Worm (Caenorhabditis elegans) whole organism, L1 larva: ENCODE results near the gene C25D7.9.
A peak's percentile ranks its signal among the peaks of the same experiment; 100 is the strongest.

Experiments
- C34B4.2 ChIP-seq: sonication (generic microtip); optimal IDR thresholded peaks from 2 replicates; lab custom pipeline; 2017; ENCODE audit warnings: mild to moderate bottlenecking, missing genetic modification characterization, missing compliant biosample characterization
- F16B12.6 ChIP-seq: fragments of 150-350 bp; optimal IDR thresholded peaks from 2 replicates; lab custom pipeline; 2014; ENCODE audit warnings: missing biosample characterization, missing genetic modification characterization
- Y116A8C.19 ChIP-seq: sonication (generic microtip); optimal IDR thresholded peaks from 2 replicates; lab custom pipeline; 2016; ENCODE audit warnings: missing compliant biosample characterization, missing genetic modification characterization, borderline replicate concordance
- aha-1 ChIP-seq: fragments of 150-350 bp; optimal IDR thresholded peaks from 2 replicates; lab custom pipeline; 2014; ENCODE audit warnings: missing biosample characterization, missing genetic modification characterization
- alr-1 ChIP-seq: fragments of 200-800 bp; sonication (Bioruptor generic); optimal IDR thresholded peaks from 2 replicates; lab custom pipeline; 2018; ENCODE audit warnings: borderline replicate concordance, mild to moderate bottlenecking, missing genetic modification characterization, missing compliant biosample characterization
- aly-2 ChIP-seq: fragments of 150-350 bp; optimal IDR thresholded peaks from 2 replicates; lab custom pipeline; 2014; ENCODE audit warnings: missing biosample characterization, missing genetic modification characterization
- ama-1 ChIP-seq: fragments of 150-350 bp; optimal IDR thresholded peaks from 2 replicates; lab custom pipeline; 2014
- blmp-1 ChIP-seq: fragments of 150-350 bp; optimal IDR thresholded peaks from 2 replicates; lab custom pipeline; 2014; ENCODE audit warnings: missing biosample characterization, missing genetic modification characterization
- ceh-63 ChIP-seq: fragments of 200-800 bp; sonication (Bioruptor generic); optimal IDR thresholded peaks from 2 replicates; lab custom pipeline; 2018; ENCODE audit warnings: mild to moderate bottlenecking, missing genetic modification characterization, missing compliant biosample characterization
- ceh-8 ChIP-seq: fragments of 200-800 bp; sonication (Bioruptor generic); optimal IDR thresholded peaks from 2 replicates; lab custom pipeline; 2018; ENCODE audit warnings: mild to moderate bottlenecking, missing genetic modification characterization, moderate library complexity, missing compliant biosample characterization
- ceh-90 ChIP-seq: sonication (generic microtip); optimal IDR thresholded peaks from 2 replicates; lab custom pipeline; 2016; ENCODE audit warnings: missing genetic modification characterization, missing compliant biosample characterization
- dpl-1 ChIP-seq, 3 experiments: fragments of 150-350 bp in 2 of 3; sonication (generic microtip) in 1 of 3; optimal IDR thresholded peaks; 2 replicates each; lab custom pipeline; 2014 to 2017; ENCODE audit warnings: missing biosample characterization in 3 of 3, missing genetic modification characterization in 3 of 3, missing genetic modification reagents in 3 of 3
- dsc-1 ChIP-seq: sonication (generic microtip); optimal IDR thresholded peaks from 2 replicates; lab custom pipeline; 2016; ENCODE audit warnings: mild to moderate bottlenecking, missing genetic modification characterization, missing compliant biosample characterization
- egl-13 ChIP-seq: sonication (generic microtip); optimal IDR thresholded peaks from 2 replicates; lab custom pipeline; 2016; ENCODE audit warnings: missing genotype, missing genetic modification reagents, missing genetic modification characterization, missing compliant biosample characterization
- egl-27 ChIP-seq, 2 experiments: fragments of 150-350 bp in 1 of 2; sonication (generic microtip); optimal IDR thresholded peaks; 3 replicates each; lab custom pipeline; 2017 to 2018; ENCODE audit warnings: missing biosample characterization in 2 of 2, missing genetic modification characterization in 2 of 2, missing genetic modification reagents in 2 of 2
- elt-2 ChIP-seq: sonication (generic microtip); optimal IDR thresholded peaks from 2 replicates; lab custom pipeline; 2016; ENCODE audit warnings: missing genetic modification characterization, mild to moderate bottlenecking, inconsistent platforms, missing compliant biosample characterization, missing genetic modification reagents
- elt-3 ChIP-seq, 6 experiments: fragments of 150-350 bp in 1 of 6; sonication (generic microtip); optimal IDR thresholded peaks; 2 replicates each; lab custom pipeline; 2017 to 2018; ENCODE audit warnings: missing biosample characterization in 6 of 6, missing genetic modification characterization in 6 of 6, inconsistent platforms in 1 of 6
- ets-5 ChIP-seq: fragments of 200-800 bp; sonication (Bioruptor generic); IDR thresholded peaks from 2 replicates; pipeline ENCODE4 v1.3.6; 2022; ENCODE audit warnings: missing genetic modification characterization, missing compliant biosample characterization
- fkh-4 ChIP-seq: sonication (generic microtip); optimal IDR thresholded peaks from 2 replicates; lab custom pipeline; 2016; ENCODE audit warnings: missing compliant biosample characterization, missing genetic modification characterization, borderline replicate concordance
- fos-1 ChIP-seq: fragments of 150-350 bp; optimal IDR thresholded peaks from 2 replicates; lab custom pipeline; 2014; ENCODE audit warnings: missing biosample characterization, missing genetic modification characterization
- hlh-17 ChIP-seq: fragments of 200-800 bp; sonication (Bioruptor generic); optimal IDR thresholded peaks from 2 replicates; lab custom pipeline; 2018; ENCODE audit warnings: missing genetic modification characterization, mild to moderate bottlenecking, missing compliant biosample characterization, moderate library complexity, borderline replicate concordance
- hlh-4 ChIP-seq: sonication (generic microtip); optimal IDR thresholded peaks from 2 replicates; lab custom pipeline; 2016; ENCODE audit warnings: mild to moderate bottlenecking, missing genetic modification characterization, missing compliant biosample characterization
- irx-1 ChIP-seq: sonication (generic microtip); optimal IDR thresholded peaks from 2 replicates; lab custom pipeline; 2016; ENCODE audit warnings: missing genetic modification characterization, missing compliant biosample characterization
- jun-1 ChIP-seq: fragments of 150-350 bp; optimal IDR thresholded peaks from 2 replicates; lab custom pipeline; 2014; ENCODE audit warnings: missing biosample characterization, missing genetic modification reagents, missing genetic modification characterization
- lin-13 ChIP-seq: fragments of 150-350 bp; optimal IDR thresholded peaks from 2 replicates; lab custom pipeline; 2014; ENCODE audit warnings: missing biosample characterization, missing genetic modification reagents, missing genetic modification characterization
- lin-15B ChIP-seq: fragments of 150-350 bp; sonication (generic microtip); optimal IDR thresholded peaks from 3 replicates; lab custom pipeline; 2014; ENCODE audit warnings: missing biosample characterization, missing genetic modification characterization
- lin-35 ChIP-seq, 2 experiments: fragments of 150-350 bp; optimal IDR thresholded peaks; 2 replicates each; lab custom pipeline; 2014; ENCODE audit warnings: missing biosample characterization in 2 of 2, missing genetic modification characterization in 2 of 2, missing genetic modification reagents in 2 of 2
- mab-9 ChIP-seq: fragments of 200-800 bp; sonication (Bioruptor generic); IDR thresholded peaks from 2 replicates; pipeline ENCODE4 v1.3.6; 2022; ENCODE audit warnings: missing genetic modification reagents, missing genetic modification characterization, missing compliant biosample characterization
- nhr-12 ChIP-seq: sonication (generic microtip); optimal IDR thresholded peaks from 2 replicates; lab custom pipeline; 2017; ENCODE audit warnings: missing biosample characterization, missing genetic modification characterization
- nhr-20 ChIP-seq: sonication (generic microtip); optimal IDR thresholded peaks from 2 replicates; lab custom pipeline; 2016; ENCODE audit warnings: mild to moderate bottlenecking, missing genetic modification characterization, missing compliant biosample characterization
- nhr-237 ChIP-seq: fragments of 150-350 bp; optimal IDR thresholded peaks from 2 replicates; lab custom pipeline; 2014; ENCODE audit warnings: missing biosample characterization, missing genetic modification characterization
- nhr-71 ChIP-seq: sonication (generic microtip); optimal IDR thresholded peaks from 2 replicates; lab custom pipeline; 2016; ENCODE audit warnings: mild to moderate bottlenecking, missing genetic modification characterization, moderate library complexity, missing compliant biosample characterization
- nhr-84 ChIP-seq: sonication (generic microtip); optimal IDR thresholded peaks from 2 replicates; lab custom pipeline; 2017; ENCODE audit warnings: missing biosample characterization, missing genetic modification characterization
- pax-3 ChIP-seq: fragments of 200-800 bp; sonication (Bioruptor generic); optimal IDR thresholded peaks from 2 replicates; lab custom pipeline; 2018; ENCODE audit warnings: mild to moderate bottlenecking, missing genetic modification characterization, moderate library complexity, missing compliant biosample characterization
- pqm-1 ChIP-seq: sonication (generic microtip); optimal IDR thresholded peaks from 3 replicates; lab custom pipeline; 2017; ENCODE audit warnings: missing biosample characterization, missing genetic modification characterization
- skn-1 ChIP-seq: fragments of 150-350 bp; optimal IDR thresholded peaks from 2 replicates; lab custom pipeline; 2014; ENCODE audit warnings: missing biosample characterization, missing genetic modification characterization
- snu-23 ChIP-seq: sonication (generic microtip); optimal IDR thresholded peaks from 2 replicates; lab custom pipeline; 2016; ENCODE audit warnings: missing genetic modification characterization, missing compliant biosample characterization
- sup-37 ChIP-seq: fragments of 200-800 bp; sonication (Bioruptor generic); optimal IDR thresholded peaks from 2 replicates; lab custom pipeline; 2018; ENCODE audit warnings: mild to moderate bottlenecking, missing genetic modification characterization, missing compliant biosample characterization
- swsn-7 ChIP-seq: sonication (generic microtip); optimal IDR thresholded peaks from 2 replicates; lab custom pipeline; 2016; ENCODE audit warnings: missing genetic modification characterization, missing compliant biosample characterization
- tlp-1 ChIP-seq: fragments of 150-350 bp; optimal IDR thresholded peaks from 2 replicates; lab custom pipeline; 2014; ENCODE audit warnings: missing biosample characterization, missing genetic modification characterization
- unc-30 ChIP-seq: sonication (generic microtip); optimal IDR thresholded peaks from 2 replicates; lab custom pipeline; 2017; ENCODE audit warnings: missing biosample characterization, missing genetic modification characterization
- unc-98 ChIP-seq: fragments of 200-800 bp; sonication (Bioruptor generic); IDR thresholded peaks from 2 replicates; pipeline ENCODE4 v1.3.6; 2022; ENCODE audit warnings: missing genetic modification characterization, missing compliant biosample characterization
- xbp-1 ChIP-seq: sonication (generic microtip); optimal IDR thresholded peaks from 2 replicates; lab custom pipeline; 2016; ENCODE audit warnings: missing genetic modification characterization, missing compliant biosample characterization
- zag-1 ChIP-seq: fragments of 150-350 bp; optimal IDR thresholded peaks from 2 replicates; lab custom pipeline; 2014; ENCODE audit warnings: missing biosample characterization, missing genetic modification characterization
- ztf-4 ChIP-seq: fragments of 150-350 bp; optimal IDR thresholded peaks from 2 replicates; lab custom pipeline; 2014; ENCODE audit warnings: missing biosample characterization, missing genetic modification characterization

C25D7.9 gene

DNA sequence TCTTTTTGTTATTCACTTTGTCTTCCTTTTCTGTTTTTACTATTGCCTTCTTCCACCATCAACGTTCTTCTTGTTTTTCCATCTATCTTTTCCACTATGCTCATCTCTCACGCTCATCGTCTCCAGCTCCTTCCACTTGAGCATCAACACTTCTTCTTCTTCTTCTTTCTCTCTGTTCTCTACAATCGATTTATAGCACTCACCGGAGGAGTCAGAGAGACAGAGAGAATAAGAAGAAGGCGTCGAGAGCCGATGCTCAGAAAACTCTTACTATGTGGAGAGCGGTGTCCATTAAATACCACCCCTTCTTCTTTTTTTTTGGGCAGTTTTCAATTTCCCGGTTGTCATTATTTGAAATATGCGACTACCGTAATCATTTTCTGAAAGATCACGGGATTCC is 10.0 kb downstream of the C25D7.9 start (continued):
- TF ChIP-seq irx-1 (no peak), nhr-71 (tag; lab: Kevin White, UChicago) (no peak), ztf-4 (tag; lab: Kevin White, UChicago) (no peak), lin-35 (GFP tag; optimal IDR thresholded peaks at IDR 0.05; lab: Kevin White, UChicago) (peak in 1 of 2 experiments; percentile 11), C34B4.2 (tag; lab: Kevin White, UChicago) (no peak), skn-1 (tag; lab: Kevin White, UChicago) (no peak), pax-3 (tag; lab: Kevin White, UChicago) (no peak), elt-3 (tag; optimal IDR thresholded peaks at IDR 0.05; lab: Kevin White, UChicago) (no peak), nhr-20 (no peak), ceh-63 (no peak), F16B12.6 (tag; lab: Kevin White, UChicago) (no peak), dsc-1 (tag; lab: Kevin White, UChicago) (no peak), zag-1 (tag; lab: Kevin White, UChicago) (no peak), swsn-7 (tag; lab: Kevin White, UChicago) (no peak), sup-37 (GFP tag; lab: Kevin White, UChicago) (no peak), ets-5 (GFP tag; lab: Robert Waterston, UW) (no peak), blmp-1 (tag; lab: Kevin White, UChicago) (no peak), pqm-1 (tag; lab: Kevin White, UChicago) (no peak), egl-27 (tag; optimal IDR thresholded peaks at IDR 0.05; lab: Kevin White, UChicago) (no peak), nhr-84 (tag; lab: Kevin White, UChicago) (no peak), egl-13 (tag; lab: Kevin White, UChicago) (no peak), nhr-237 (tag; lab: Kevin White, UChicago) (no peak), ama-1 (lab: Kevin White, UChicago) (no peak), fkh-4 (tag; lab: Kevin White, UChicago) (no peak), xbp-1 (tag; lab: Kevin White, UChicago) (no peak), snu-23 (GFP tag; lab: Kevin White, UChicago) (no peak), alr-1 (tag; lab: Kevin White, UChicago) (no peak), elt-2 (tag; lab: Kevin White, UChicago) (no peak), unc-30 (tag; lab: Kevin White, UChicago) (no peak), ceh-8 (no peak), Y116A8C.19 (tag; lab: Kevin White, UChicago) (no peak), hlh-17 (GFP tag; lab: Kevin White, UChicago) (no peak), aha-1 (tag; lab: Kevin White, UChicago) (no peak), nhr-12 (tag; lab: Kevin White, UChicago) (no peak)

DNA sequence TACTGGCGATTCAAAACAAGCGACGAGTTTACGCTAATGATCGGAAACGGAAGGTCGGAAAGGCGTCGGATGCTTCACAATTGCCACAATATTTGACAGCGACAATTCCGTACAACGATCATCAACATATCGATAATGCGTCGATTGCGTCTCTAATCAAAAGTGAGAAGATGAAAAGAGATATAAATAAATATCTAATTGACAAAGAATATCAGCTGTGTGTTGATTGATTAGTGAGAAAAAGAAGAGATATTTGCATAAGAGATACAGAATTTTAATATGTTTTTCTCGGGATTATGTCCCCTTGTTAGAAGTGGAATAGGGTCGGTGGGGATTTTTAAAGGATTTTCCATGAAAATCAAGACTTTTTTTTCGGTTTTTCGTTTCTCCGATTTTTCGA is 13.6 kb downstream of the C25D7.9 start:
- TF ChIP-seq dpl-1 (GFP tag; optimal IDR thresholded peaks at IDR 0.05; lab: Kevin White, UChicago) = no peak
- no peak for TF ChIP-seq lin-15B
- TF ChIP-seq dsc-1 (tag; lab: Kevin White, UChicago) = peak; percentile 64
- TF ChIP-seq fos-1 (tag; lab: Kevin White, UChicago) = no peak
- TF ChIP-seq mab-9 (GFP tag; lab: Robert Waterston, UW) = no peak
- TF ChIP-seq blmp-1 (tag; lab: Kevin White, UChicago) = peak; percentile 66
- TF ChIP-seq nhr-84 (tag; lab: Kevin White, UChicago) = no peak
- no peak for TF ChIP-seq unc-98 (GFP tag; lab: Robert Waterston, UW)
- no peak for TF ChIP-seq aly-2 (tag; lab: Kevin White, UChicago)
- TF ChIP-seq zag-1 (tag; lab: Kevin White, UChicago) = no peak
- no peak for TF ChIP-seq jun-1 (tag; lab: Kevin White, UChicago)
- TF ChIP-seq tlp-1 (tag; lab: Kevin White, UChicago) = no peak
- TF ChIP-seq hlh-4 (tag; lab: Kevin White, UChicago) = no peak
- TF ChIP-seq ceh-90 (tag; lab: Kevin White, UChicago) = no peak
- TF ChIP-seq lin-13 (GFP tag; lab: Kevin White, UChicago) = no peak
